Fruit fly (Drosophila melanogaster) S2 (cell line): ENCODE results near the gene drd.

Source experiments
- CG8478 ChIP-seq: fragments of >200 bp; optimal IDR thresholded peaks from 2 replicates; lab custom pipeline; 2018
- CTCF ChIP-seq, 2 experiments: fragments of >200 bp; optimal IDR thresholded peaks; 2 replicates each; lab custom pipeline; 2018

dm6 chrX:15095942-15096341 is 29.6 kb upstream of the drd start, which contains the start of gene CG9072:
- no peak for TF ChIP-seq CG8478 (lab: Kevin White, UChicago)
- TF ChIP-seq CTCF (optimal IDR thresholded peaks at IDR 0.05; lab: Kevin White, UChicago): no peak
